Fruit fly (Drosophila melanogaster) whole organism, embryonic: ENCODE measurements around the gene pix.

Experiments
- Asciz ChIP-seq: fragments of 200-800 bp; sonication (Bioruptor generic); optimal IDR thresholded peaks from 2 replicates; lab custom pipeline; 2017; ENCODE audit warnings: missing biosample characterization, mild to moderate bottlenecking, missing genetic modification characterization, missing genetic modification reagents
- Atf-2 ChIP-seq: fragments of 200-800 bp; sonication (Bioruptor generic); optimal IDR thresholded peaks from 2 replicates; lab custom pipeline; 2016; ENCODE audit warnings: missing biosample characterization, missing genetic modification characterization
- Awh ChIP-seq: fragments of 200-800 bp; sonication (Bioruptor generic); IDR thresholded peaks from 2 replicates; pipeline ENCODE4, ENCODE4 v1.3.6; 2022; ENCODE audit warnings: missing biosample characterization, missing genetic modification characterization
- Blimp-1 ChIP-seq: fragments of 200-800 bp; sonication (Bioruptor generic); optimal IDR thresholded peaks from 3 replicates; lab custom pipeline; 2018; ENCODE audit warnings: missing biosample characterization, missing genetic modification characterization, mild to moderate bottlenecking, moderate library complexity, missing genetic modification reagents
- Bteb2 ChIP-seq: fragments of 200-800 bp; sonication (Bioruptor generic); optimal IDR thresholded peaks from 2 replicates; lab custom pipeline; 2016; ENCODE audit warnings: missing biosample characterization, missing genetic modification characterization
- CG13296 ChIP-seq: fragments of 200-800 bp; sonication (Bioruptor generic); optimal IDR thresholded peaks from 3 replicates; lab custom pipeline; 2018; ENCODE audit warnings: missing biosample characterization, mild to moderate bottlenecking, missing genetic modification characterization
- CG15073 ChIP-seq: fragments of 200-800 bp; sonication (Bioruptor generic); optimal IDR thresholded peaks from 2 replicates; lab custom pipeline; 2016; ENCODE audit warnings: missing biosample characterization, missing genetic modification characterization
- CG17829 ChIP-seq: fragments of 200-800 bp; optimal IDR thresholded peaks from 2 replicates; lab custom pipeline; 2019; ENCODE audit warnings: missing biosample characterization, mild to moderate bottlenecking, missing genetic modification characterization, moderate library complexity
- CG2120 ChIP-seq: fragments of 200-800 bp; sonication (Bioruptor generic); optimal IDR thresholded peaks from 3 replicates; lab custom pipeline; 2016; ENCODE audit warnings: missing biosample characterization, missing genetic modification characterization
- CG2678 ChIP-seq: fragments of 200-800 bp; sonication (Bioruptor generic); optimal IDR thresholded peaks from 3 replicates; lab custom pipeline; 2019; ENCODE audit warnings: missing biosample characterization, mild to moderate bottlenecking, missing genetic modification characterization, moderate library complexity
- CG2875 ChIP-seq: fragments of 200-800 bp; sonication (Bioruptor generic); optimal IDR thresholded peaks from 2 replicates; lab custom pipeline; 2017; ENCODE audit warnings: missing biosample characterization, mild to moderate bottlenecking, missing genetic modification characterization, missing genetic modification reagents
- CG31365 ChIP-seq: fragments of 200-800 bp; sonication (Bioruptor generic); optimal IDR thresholded peaks from 2 replicates; lab custom pipeline; 2018; ENCODE audit warnings: missing biosample characterization, mild to moderate bottlenecking, missing genetic modification characterization
- CG34224 ChIP-seq: fragments of 200-800 bp; sonication (Bioruptor generic); IDR thresholded peaks from 3 replicates; pipeline ENCODE4 v1.3.6; 2022; ENCODE audit warnings: missing biosample characterization, missing genetic modification characterization; ENCODE audit not compliant: partially characterized antibody
- CG4328 ChIP-seq: fragments of 200-800 bp; sonication (Bioruptor generic); optimal IDR thresholded peaks from 3 replicates; lab custom pipeline; 2017; ENCODE audit warnings: missing biosample characterization, missing genetic modification reagents, missing genetic modification characterization
- CG4360 ChIP-seq: fragments of 200-800 bp; sonication (Bioruptor generic); IDR thresholded peaks from 2 replicates; pipeline ENCODE4 v1.3.6; 2022; ENCODE audit warnings: missing biosample characterization, missing genetic modification characterization
- CG8359 ChIP-seq: fragments of 200-800 bp; sonication (Bioruptor generic); optimal IDR thresholded peaks from 2 replicates; lab custom pipeline; 2017; ENCODE audit warnings: missing biosample characterization, mild to moderate bottlenecking, missing genetic modification characterization, borderline replicate concordance
- CG8478 ChIP-seq: fragments of >200 bp; optimal IDR thresholded peaks from 2 replicates; lab custom pipeline; 2018
- CG8924 ChIP-seq: fragments of 200-800 bp; optimal IDR thresholded peaks from 3 replicates; lab custom pipeline; 2019; ENCODE audit warnings: missing biosample characterization, mild to moderate bottlenecking, missing genetic modification characterization, moderate library complexity
- CG9727 ChIP-seq: fragments of 200-800 bp; sonication (Bioruptor generic); optimal IDR thresholded peaks from 3 replicates; lab custom pipeline; 2017; ENCODE audit warnings: missing biosample characterization, mild to moderate bottlenecking, missing genetic modification characterization
- CoRest ChIP-seq: fragments of 200-800 bp; sonication (Bioruptor generic); optimal IDR thresholded peaks from 3 replicates; lab custom pipeline; 2018; ENCODE audit warnings: missing biosample characterization, mild to moderate bottlenecking, missing genetic modification characterization, moderate library complexity
- D19A ChIP-seq: fragments of 200-800 bp; optimal IDR thresholded peaks from 3 replicates; lab custom pipeline; 2019; ENCODE audit warnings: missing biosample characterization, mild to moderate bottlenecking, missing genetic modification characterization, moderate library complexity
- D19B ChIP-seq: fragments of 200-800 bp; sonication (Bioruptor generic); optimal IDR thresholded peaks from 2 replicates; lab custom pipeline; 2017; ENCODE audit warnings: missing biosample characterization, mild to moderate bottlenecking, missing genetic modification characterization
- Dbx ChIP-seq: fragments of 200-800 bp; sonication (Bioruptor generic); IDR thresholded peaks from 3 replicates; pipeline ENCODE4 v1.3.6; 2022; ENCODE audit warnings: missing biosample characterization, missing genetic modification characterization
- Deaf1 ChIP-seq: fragments of 200-800 bp; optimal IDR thresholded peaks from 3 replicates; lab custom pipeline; 2019; ENCODE audit warnings: missing biosample characterization, mild to moderate bottlenecking, missing genetic modification characterization, moderate library complexity
- Dip2 ChIP-seq: fragments of 200-800 bp; sonication (Bioruptor generic); IDR thresholded peaks from 2 replicates; pipeline ENCODE4 v1.3.6; 2022; ENCODE audit warnings: missing biosample characterization, missing genetic modification characterization
- Dip3 ChIP-seq: fragments of 200-800 bp; sonication (Bioruptor generic); optimal IDR thresholded peaks from 3 replicates; lab custom pipeline; 2016; ENCODE audit warnings: missing biosample characterization, missing genetic modification characterization
- Hey ChIP-seq: fragments of 200-800 bp; sonication (Bioruptor generic); optimal IDR thresholded peaks from 3 replicates; lab custom pipeline; 2018; ENCODE audit warnings: missing biosample characterization, mild to moderate bottlenecking, missing genetic modification characterization
- Hr51 ChIP-seq, 2 experiments: fragments of 200-800 bp; sonication (Bioruptor generic); optimal IDR thresholded peaks; 2 replicates in 1 of 2; 3 replicates in 1 of 2; lab custom pipeline; 2016 to 2018; ENCODE audit warnings: missing biosample characterization in 2 of 2, missing genetic modification characterization in 2 of 2, mild to moderate bottlenecking in 1 of 2, moderate library complexity in 1 of 2
- MBD-R2 ChIP-seq: fragments of 200-800 bp; sonication (Bioruptor generic); IDR thresholded peaks from 2 replicates; pipeline ENCODE4 v1.3.6; 2022; ENCODE audit warnings: missing biosample characterization, missing genetic modification characterization
- Nf-YA ChIP-seq: fragments of 200-800 bp; sonication (Bioruptor generic); IDR thresholded peaks from 2 replicates; pipeline ENCODE4 v1.3.6; 2022; ENCODE audit warnings: missing biosample characterization, missing genetic modification characterization
- Ravus ChIP-seq: fragments of 200-800 bp; sonication (Bioruptor generic); IDR thresholded peaks from 2 replicates; pipeline ENCODE4 v1.3.6; 2022; ENCODE audit warnings: missing biosample characterization, missing genetic modification characterization
- Vsx1 ChIP-seq: fragments of 200-800 bp; sonication (Bioruptor generic); optimal IDR thresholded peaks from 2 replicates; lab custom pipeline; 2017; ENCODE audit warnings: missing biosample characterization, mild to moderate bottlenecking, missing genetic modification characterization, missing genetic modification reagents
- YL-1 ChIP-seq: fragments of 200-800 bp; sonication (Bioruptor generic); optimal IDR thresholded peaks from 3 replicates; lab custom pipeline; 2017; ENCODE audit warnings: missing biosample characterization, mild to moderate bottlenecking, missing genetic modification characterization
- aop ChIP-seq: fragments of 200-800 bp; sonication (Bioruptor generic); IDR thresholded peaks from 2 replicates; pipeline ENCODE4 v1.3.6; 2022; ENCODE audit warnings: missing biosample characterization, missing genetic modification characterization
- bsh ChIP-seq, 2 experiments: fragments of 200-800 bp; sonication (Bioruptor generic); optimal IDR thresholded peaks; 2 replicates each; lab custom pipeline; 2017 to 2018; ENCODE audit warnings: mild to moderate bottlenecking in 2 of 2, missing biosample characterization in 2 of 2, missing genetic modification characterization in 2 of 2, moderate library complexity in 1 of 2
- cato ChIP-seq: fragments of 200-800 bp; sonication (Bioruptor generic); optimal IDR thresholded peaks from 2 replicates; lab custom pipeline; 2016; ENCODE audit warnings: missing biosample characterization, missing genetic modification characterization, borderline replicate concordance
- chm ChIP-seq: fragments of 200-800 bp; sonication (Bioruptor generic); IDR thresholded peaks from 2 replicates; pipeline ENCODE4 v1.3.6; 2022; ENCODE audit warnings: missing biosample characterization, missing genetic modification characterization
- danr ChIP-seq: fragments of 200-800 bp; sonication (Bioruptor generic); IDR thresholded peaks from 2 replicates; pipeline ENCODE4 v1.3.6; 2022; ENCODE audit warnings: missing biosample characterization, missing genetic modification characterization
- dpn ChIP-seq, 2 experiments: fragments of 200-800 bp; sonication (Bioruptor generic); optimal IDR thresholded peaks; 3 replicates each; lab custom pipeline; 2016; ENCODE audit warnings: missing biosample characterization in 2 of 2, missing genetic modification characterization in 2 of 2
- ham ChIP-seq: fragments of 200-800 bp; sonication (Bioruptor generic); IDR thresholded peaks from 2 replicates; pipeline ENCODE4 v1.3.6; 2022; ENCODE audit warnings: missing biosample characterization, missing genetic modification characterization
- mirr ChIP-seq: fragments of 200-800 bp; sonication (Bioruptor generic); optimal IDR thresholded peaks from 3 replicates; lab custom pipeline; 2018; ENCODE audit warnings: missing biosample characterization, mild to moderate bottlenecking, missing genetic modification characterization
- org-1 ChIP-seq: fragments of 200-800 bp; sonication (Bioruptor generic); optimal IDR thresholded peaks from 2 replicates; lab custom pipeline; 2017; ENCODE audit warnings: missing biosample characterization, missing genetic modification characterization
- pho ChIP-seq: fragments of 200-800 bp; sonication (Bioruptor generic); optimal IDR thresholded peaks from 2 replicates; lab custom pipeline; 2016; ENCODE audit warnings: missing biosample characterization, missing genetic modification characterization
- pros ChIP-seq: fragments of 200-800 bp; sonication (Bioruptor generic); optimal IDR thresholded peaks from 3 replicates; lab custom pipeline; 2019; ENCODE audit warnings: missing biosample characterization, mild to moderate bottlenecking, missing genetic modification characterization, moderate library complexity
- ranshi ChIP-seq: fragments of 200-800 bp; sonication (Bioruptor generic); IDR thresholded peaks from 2 replicates; pipeline ENCODE4 v1.3.6; 2022; ENCODE audit warnings: missing biosample characterization, missing genetic modification characterization
- schlank ChIP-seq: fragments of 200-800 bp; sonication (Bioruptor generic); optimal IDR thresholded peaks from 2 replicates; lab custom pipeline; 2018; ENCODE audit warnings: missing biosample characterization, mild to moderate bottlenecking, missing genetic modification characterization
- sna ChIP-seq: fragments of 200-800 bp; sonication (Bioruptor generic); IDR thresholded peaks from 2 replicates; pipeline ENCODE4 v1.3.6; 2022; ENCODE audit warnings: missing biosample characterization, missing genetic modification characterization; ENCODE audit not compliant: partially characterized antibody
- tin ChIP-seq: fragments of 200-800 bp; sonication (Bioruptor generic); optimal IDR thresholded peaks from 3 replicates; lab custom pipeline; 2016; ENCODE audit warnings: missing biosample characterization, missing genetic modification characterization
- trem ChIP-seq: fragments of 200-800 bp; optimal IDR thresholded peaks from 3 replicates; lab custom pipeline; 2019; ENCODE audit warnings: missing biosample characterization, mild to moderate bottlenecking, missing genetic modification characterization, moderate library complexity
- wek ChIP-seq: fragments of 200-800 bp; sonication (Bioruptor generic); optimal IDR thresholded peaks from 3 replicates; lab custom pipeline; 2018; ENCODE audit warnings: missing biosample characterization, mild to moderate bottlenecking, missing genetic modification characterization, moderate library complexity
- zen ChIP-seq: fragments of 200-800 bp; sonication (Bioruptor generic); optimal IDR thresholded peaks from 3 replicates; lab custom pipeline; 2018; ENCODE audit warnings: missing biosample characterization, mild to moderate bottlenecking, missing genetic modification characterization, moderate library complexity

pix gene

DNA sequence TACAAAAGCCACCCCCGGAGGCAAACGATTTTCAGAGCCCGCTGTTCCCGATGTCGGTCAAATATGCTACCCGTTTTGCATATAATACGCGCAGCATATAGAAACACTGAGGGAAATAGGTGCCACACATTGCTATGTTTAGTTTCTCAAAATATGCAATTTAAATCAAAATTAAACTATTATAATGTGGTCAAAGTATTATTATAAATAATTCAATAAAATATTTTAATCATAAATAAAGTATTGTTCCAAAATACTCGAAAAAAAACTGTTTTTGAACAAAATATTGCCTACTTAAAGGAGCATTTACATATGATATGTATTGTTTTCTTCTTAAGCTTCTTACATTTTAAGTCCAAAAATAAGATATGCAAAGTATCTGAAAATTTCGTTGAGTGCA lies 23.6 kb downstream of the pix start (continued):
- TF ChIP-seq Vsx1 (GFP tag; lab: Kevin White, UChicago) (no peak), schlank (tag; lab: Kevin White, UChicago) (no peak), Dbx (GFP tag; lab: Robert Waterston, UW) (no peak), CG13296 (GFP tag; lab: Kevin White, UChicago) (peak; percentile 50), danr (GFP tag; lab: Robert Waterston, UW) (no peak), Hey (tag; lab: Kevin White, UChicago) (no peak), org-1 (no peak), CG31365 (tag; lab: Kevin White, UChicago) (no peak), Hr51 (GFP tag; optimal IDR thresholded peaks at IDR 0.05; lab: Kevin White, UChicago) (peak in 1 of 2 experiments; percentile 74), aop (GFP tag; lab: Robert Waterston, UW) (no peak), zen (tag; lab: Kevin White, UChicago) (no peak), Bteb2 (GFP tag; lab: Kevin White, UChicago) (no peak), CG17829 (tag; lab: Kevin White, UChicago) (peak; percentile 69), CG4360 (no peak), Ravus (GFP tag; lab: Robert Waterston, UW) (no peak), CG4328 (no peak), ham (GFP tag; lab: Robert Waterston, UW) (no peak), CG8924 (tag; lab: Kevin White, UChicago) (peak; percentile 73), CG9727 (GFP tag; lab: Kevin White, UChicago) (peak; percentile 37), mirr (GFP tag; lab: Kevin White, UChicago) (no peak), Deaf1 (no peak), tin (GFP tag; lab: Kevin White, UChicago) (peak; percentile 8), Asciz (peak; percentile 41), D19B (no peak), CG2678 (tag; lab: Kevin White, UChicago) (peak; percentile 72), pros (GFP tag; lab: Kevin White, UChicago) (no peak), CoRest (tag; lab: Kevin White, UChicago) (peak; percentile 78), Dip3 (no peak), dpn (GFP tag; optimal IDR thresholded peaks at IDR 0.05; lab: Kevin White, UChicago) (peak in 1 of 2 experiments; percentile 43), cato (GFP tag; lab: Kevin White, UChicago) (no peak), CG2120 (GFP tag; lab: Kevin White, UChicago) (no peak), Blimp-1 (GFP tag; lab: Kevin White, UChicago) (peak; percentile 69), pho (GFP tag; lab: Kevin White, UChicago) (no peak), sna (GFP tag; lab: Robert Waterston, UW) (no peak), CG15073 (GFP tag; lab: Kevin White, UChicago) (no peak), Nf-YA (GFP tag; lab: Robert Waterston, UW) (no peak), CG34224 (GFP tag; lab: Robert Waterston, UW) (no peak), D19A (tag; lab: Kevin White, UChicago) (peak; percentile 67), Awh (GFP tag; lab: Robert Waterston, UW) (no peak), MBD-R2 (no peak), Atf-2 (GFP tag; lab: Kevin White, UChicago) (no peak), ranshi (no peak), CG2875 (peak; percentile 6), CG8478 (no peak), Dip2 (GFP tag; lab: Robert Waterston, UW) (no peak), chm (no peak), wek (no peak), trem (tag; lab: Kevin White, UChicago) (peak; percentile 42), CG8359 (GFP tag; lab: Kevin White, UChicago) (peak; percentile 45), YL-1 (GFP tag; lab: Kevin White, UChicago) (peak; percentile 1), bsh (GFP tag; optimal IDR thresholded peaks at IDR 0.05; lab: Kevin White, UChicago) (peak in 1 of 2 experiments; percentile 62)
